Worm (Caenorhabditis elegans): Measurements from ENCODE around the gene srh-195.

Gene srh-195

ce11 chrII:2138901-2139300 is 22.2 kb upstream of the srh-195 start:
- TF ChIP-seq lin-13 (GFP tag; optimal IDR thresholded peaks at IDR 0.05) (no peak), nhr-77 (tag; optimal IDR thresholded peaks at IDR 0.05) (no peak), unc-55 (GFP tag; optimal IDR thresholded peaks at IDR 0.05) (no peak), elt-1 (tag; optimal IDR thresholded peaks at IDR 0.05) (no peak), nhr-12 (tag; optimal IDR thresholded peaks at IDR 0.05) (no peak), ztf-11 (tag; optimal IDR thresholded peaks at IDR 0.05) (no peak)

ce11 chrII:2137235-2137634 is 20.5 kb upstream of the srh-195 start, which contains the start of gene C40A11.4:
C40A11.4 (plus strand) TSS chrII:2137422.
- no peak for TF ChIP-seq ztf-1 (GFP tag; conservative IDR thresholded peaks at IDR 0.05)
- no peak for TF ChIP-seq zag-1 (tag; optimal IDR thresholded peaks at IDR 0.05)
- no peak for TF ChIP-seq sma-3 (GFP tag; optimal IDR thresholded peaks at IDR 0.05)
- no peak for TF ChIP-seq F13H6.1 (tag; optimal IDR thresholded peaks at IDR 0.05)
- TF ChIP-seq nhr-237 (tag; optimal IDR thresholded peaks at IDR 0.05) = no peak
- TF ChIP-seq lin-13 (GFP tag; optimal IDR thresholded peaks at IDR 0.05) = no peak
- no peak for TF ChIP-seq ztf-11 (tag; optimal IDR thresholded peaks at IDR 0.05)
- TF ChIP-seq lsy-2 (tag; optimal IDR thresholded peaks at IDR 0.05) = no peak
- TF ChIP-seq gmeb-1 (tag; optimal IDR thresholded peaks at IDR 0.05) = no peak
- no peak for TF ChIP-seq elt-1 (tag; optimal IDR thresholded peaks at IDR 0.05)
- TF ChIP-seq nhr-23 (tag; optimal IDR thresholded peaks at IDR 0.05) = no peak
- no peak for TF ChIP-seq ztf-4 (tag; optimal IDR thresholded peaks at IDR 0.05)
- no peak for TF ChIP-seq mbf-1 (tag; optimal IDR thresholded peaks at IDR 0.05)
- no peak for TF ChIP-seq nhr-6 (tag; optimal IDR thresholded peaks at IDR 0.05)

- TF ChIP-seq ZK546.5 (tag; optimal IDR thresholded peaks at IDR 0.05) = no peak
- no peak for TF ChIP-seq ama-1 (optimal IDR thresholded peaks at IDR 0.05)
- no peak for TF ChIP-seq skn-1 (tag; optimal IDR thresholded peaks at IDR 0.05)
- no peak for TF ChIP-seq elt-1 (tag; optimal IDR thresholded peaks at IDR 0.05)
- TF ChIP-seq nhr-25 (tag; optimal IDR thresholded peaks at IDR 0.05) = no peak
- TF ChIP-seq lin-39 (tag; optimal IDR thresholded peaks at IDR 0.05) = no peak
- no peak for TF ChIP-seq blmp-1 (tag; optimal IDR thresholded peaks at IDR 0.05; ENCODE audit: insufficient read depth)
These were observed 18.9 kb upstream of the srh-195 start, which contains the start of gene hpo-7 for ce11 chrII:2135604-2136003. hpo-7 (minus strand) TSS chrII:2135704.

ce11 chrII:2130770-2131169 is 14.1 kb upstream of the srh-195 start, which contains the start of gene sdz-28:
sdz-28 (plus strand) TSS chrII:2131070.
- TF ChIP-seq nhr-10 (tag; optimal IDR thresholded peaks at IDR 0.05) (no peak), ztf-4 (tag; optimal IDR thresholded peaks at IDR 0.05) (no peak), mab-5 (tag; optimal IDR thresholded peaks at IDR 0.05) (no peak)

- TF ChIP-seq ztf-1 (GFP tag; conservative IDR thresholded peaks at IDR 0.05) = no peak
- TF ChIP-seq lin-39 (tag; optimal IDR thresholded peaks at IDR 0.05) = no peak
- peak; percentile 76 for TF ChIP-seq fos-1 (tag; optimal IDR thresholded peaks at IDR 0.05)
- TF ChIP-seq F13H6.1 (tag; optimal IDR thresholded peaks at IDR 0.05) = no peak
- no peak for TF ChIP-seq sem-4 (tag; optimal IDR thresholded peaks at IDR 0.05)
- TF ChIP-seq elt-3 (tag; optimal IDR thresholded peaks at IDR 0.05) = no peak
- no peak for TF ChIP-seq alr-1 (tag; optimal IDR thresholded peaks at IDR 0.05)
These were observed 6.1 kb upstream of the srh-195 start for ce11 chrII:2122762-2123161.

- no peak for TF ChIP-seq sem-4 (tag; optimal IDR thresholded peaks at IDR 0.05)
- TF ChIP-seq snpc-4 (tag; optimal IDR thresholded peaks at IDR 0.05) = no peak
- peak; percentile 48 for TF ChIP-seq fos-1 (tag; optimal IDR thresholded peaks at IDR 0.05)
These were observed 5.4 kb upstream of the srh-195 start, which contains the start of gene math-37 for ce11 chrII:2122091-2122490. math-37 (minus strand) TSS chrII:2122191.

ce11 chrII:2114488-2114887 is 2.2 kb downstream of the srh-195 start:
- TF ChIP-seq dmd-4 (tag; optimal IDR thresholded peaks at IDR 0.05) = no peak
- TF ChIP-seq nhr-129 (tag; optimal IDR thresholded peaks at IDR 0.05) = no peak
- no peak for TF ChIP-seq nhr-12 (tag; optimal IDR thresholded peaks at IDR 0.05)
- TF ChIP-seq blmp-1 (tag; optimal IDR thresholded peaks at IDR 0.05; ENCODE audit: insufficient read depth) = no peak
